Fruit fly (Drosophila melanogaster) Kc167 (cell line): ENCODE measurements around the gene CG13407.

Source experiments
- Myc ChIP-seq: fragments of >200 bp; optimal IDR thresholded peaks from 2 replicates; lab custom pipeline; 2017; ENCODE audit warnings: missing external identifiers
- h ChIP-seq: fragments of >200 bp; optimal IDR thresholded peaks from 3 replicates; lab custom pipeline; 2018; ENCODE audit warnings: missing external identifiers
- insv ChIP-seq: fragments of >200 bp; optimal IDR thresholded peaks from 3 replicates; lab custom pipeline; 2018; ENCODE audit warnings: missing external identifiers
- ttk ChIP-seq: sonication (Bioruptor generic); optimal IDR thresholded peaks from 2 replicates; lab custom pipeline; 2017; ENCODE audit warnings: missing external identifiers

- no peak for TF ChIP-seq ttk (lab: Kevin White, UChicago)
- TF ChIP-seq Myc (lab: Kevin White, UChicago), result no peak
- no peak for TF ChIP-seq h
- no peak for TF ChIP-seq insv (lab: Kevin White, UChicago)
These were observed 31.6 kb upstream of the CG13407 start for dm6 chr3R:22071628-22072027.
